Worm (Caenorhabditis elegans): Measurements from ENCODE around the gene stg-2.

DNA sequence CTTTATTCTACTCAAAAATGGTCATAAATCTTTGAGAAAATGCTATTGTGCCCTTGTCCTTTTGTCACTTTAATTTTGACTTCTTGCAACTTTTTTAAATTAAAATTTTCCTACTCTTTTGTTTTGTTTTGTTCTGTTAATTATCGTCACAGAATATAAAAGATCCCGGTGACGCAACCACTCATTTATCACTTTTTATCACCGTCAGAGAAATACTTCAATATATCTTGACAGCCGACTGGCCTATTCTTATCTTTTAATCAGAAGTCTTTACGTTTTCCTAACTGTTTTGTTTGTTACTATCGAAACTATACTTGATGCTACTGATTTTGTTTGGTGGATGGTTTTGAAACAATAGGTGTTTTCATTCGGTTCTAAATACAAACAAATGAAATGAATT, 12.3 kb upstream of the stg-2 start:
- TF ChIP-seq pha-2 (tag; optimal IDR thresholded peaks at IDR 0.05) (no peak), syd-9 (tag; optimal IDR thresholded peaks at IDR 0.05) (no peak), F13H6.1 (tag; optimal IDR thresholded peaks at IDR 0.05) (no peak), C08G9.2 (tag; optimal IDR thresholded peaks at IDR 0.05) (no peak)
